Worm (Caenorhabditis elegans): ENCODE results near the gene denn-4.

Gene denn-4

DNA sequence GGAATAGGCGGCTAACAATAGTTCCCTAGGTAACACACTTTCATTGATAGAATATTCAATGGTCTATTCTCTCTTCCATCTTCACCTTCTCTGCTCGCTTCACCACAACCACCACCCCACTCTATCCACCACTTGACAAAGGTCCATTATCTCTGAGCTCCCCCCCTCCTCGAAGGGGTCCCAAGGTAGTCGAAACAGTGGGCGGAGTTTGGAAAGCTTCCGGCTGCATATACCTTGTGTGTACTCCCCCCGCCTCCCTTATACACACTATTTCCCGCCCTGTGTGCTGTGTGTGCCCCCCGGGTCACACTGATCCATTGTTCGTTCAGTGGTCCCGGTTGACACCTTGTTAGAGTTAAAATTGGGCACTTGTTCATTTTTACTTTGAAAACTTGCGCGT is 15.3 kb upstream of the denn-4 start:
- TF ChIP-seq lsy-2 (tag; optimal IDR thresholded peaks at IDR 0.05) (no peak), tbx-8 (GFP tag; optimal IDR thresholded peaks at IDR 0.05) (no peak), ham-2 (GFP tag; optimal IDR thresholded peaks at IDR 0.05) (peak; percentile 10), lin-32 (GFP tag; optimal IDR thresholded peaks at IDR 0.05) (no peak), sptf-1 (tag; optimal IDR thresholded peaks at IDR 0.05) (peak; percentile 14), sem-2 (GFP tag; optimal IDR thresholded peaks at IDR 0.05) (no peak), mab-5 (tag; optimal IDR thresholded peaks at IDR 0.05) (no peak), unc-120 (tag; optimal IDR thresholded peaks at IDR 0.05; ENCODE audit: poor library complexity, severe bottlenecking) (no peak), drap-1 (GFP tag; optimal IDR thresholded peaks at IDR 0.05) (no peak), mls-2 (tag; optimal IDR thresholded peaks at IDR 0.05) (peak; percentile 40), lin-13 (tag; optimal IDR thresholded peaks at IDR 0.05) (no peak), hlh-1 (tag; optimal IDR thresholded peaks at IDR 0.05) (no peak)

DNA sequence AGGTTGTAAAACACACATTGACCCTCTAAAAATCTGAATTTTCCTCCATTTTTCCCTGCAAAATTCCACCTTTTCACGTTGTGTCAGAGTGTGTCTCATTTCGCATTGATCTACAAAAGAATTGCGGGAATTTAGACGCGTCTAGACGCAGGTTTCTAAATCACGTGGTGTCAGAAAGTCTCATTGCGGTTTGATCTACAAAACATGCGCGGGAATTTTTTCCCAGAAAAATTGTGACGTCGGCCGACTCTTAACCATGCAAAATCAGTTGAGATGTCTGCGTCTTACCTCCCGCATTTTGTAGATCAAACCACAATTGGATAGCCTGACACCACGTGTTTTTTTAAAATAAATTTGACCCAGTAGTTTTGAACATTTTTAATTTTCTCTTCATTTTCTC is 14.9 kb upstream of the denn-4 start:
- TF ChIP-seq ces-1 (GFP tag; optimal IDR thresholded peaks at IDR 0.05) (no peak), ceh-43 (GFP tag; optimal IDR thresholded peaks at IDR 0.05) (no peak), mls-2 (tag; optimal IDR thresholded peaks at IDR 0.05) (no peak), ztf-11 (tag; optimal IDR thresholded peaks at IDR 0.05) (no peak), elt-3 (tag; optimal IDR thresholded peaks at IDR 0.05) (no peak), ceh-83 (GFP tag; optimal IDR thresholded peaks at IDR 0.05) (no peak), nhr-76 (tag; optimal IDR thresholded peaks at IDR 0.05) (no peak), M03D4.4 (tag; optimal IDR thresholded peaks at IDR 0.05) (no peak), pha-4 (tag; optimal IDR thresholded peaks at IDR 0.05) (no peak)

DNA sequence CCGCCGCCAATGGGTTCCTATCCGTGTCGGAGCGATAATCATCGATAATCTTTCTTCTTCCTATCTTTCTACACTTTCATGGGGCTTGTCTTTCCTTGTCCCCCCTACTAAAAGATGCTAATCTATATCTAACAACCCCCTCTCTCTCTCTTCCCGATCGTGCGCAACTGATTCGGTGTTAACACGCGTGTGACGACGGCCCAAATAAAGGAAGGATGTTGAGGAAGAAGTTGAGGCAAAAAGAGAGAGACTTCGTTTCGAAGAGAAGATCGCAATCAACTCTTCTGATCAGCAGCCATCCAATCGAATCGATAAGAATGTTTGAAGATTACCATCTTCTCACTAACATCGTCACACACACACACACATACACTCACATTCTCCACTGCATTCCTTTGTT is 12.5 kb upstream of the denn-4 start:
- TF ChIP-seq ztf-11 (tag; optimal IDR thresholded peaks at IDR 0.05) (no peak), mep-1 (tag; optimal IDR thresholded peaks at IDR 0.05) (no peak), elt-1 (tag; optimal IDR thresholded peaks at IDR 0.05; ENCODE audit: borderline replicate concordance, insufficient read depth) (peak; percentile 99), nhr-28 (tag; optimal IDR thresholded peaks at IDR 0.05) (no peak), ham-2 (GFP tag; optimal IDR thresholded peaks at IDR 0.05) (peak; percentile 85)

DNA sequence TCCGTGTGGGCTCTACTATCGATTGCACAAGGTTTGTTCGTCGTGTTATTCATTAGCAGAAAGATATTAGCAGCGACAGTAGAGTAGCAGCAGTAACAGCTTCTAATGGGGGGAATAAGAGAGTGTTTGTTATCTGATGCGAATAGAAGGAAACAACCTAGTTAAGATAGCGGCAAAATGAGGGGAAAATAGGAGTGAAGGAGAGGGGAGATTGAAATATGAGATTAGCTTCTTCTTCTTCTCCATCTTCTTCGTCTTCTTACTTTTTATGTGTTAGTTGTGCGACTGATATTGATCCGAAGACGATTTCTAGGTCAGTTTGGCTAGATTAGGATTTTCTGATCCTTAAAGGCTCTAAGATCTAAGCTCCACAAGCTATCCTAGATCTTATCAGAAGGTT is 8.9 kb upstream of the denn-4 start:
- TF ChIP-seq nhr-76 (tag; optimal IDR thresholded peaks at IDR 0.05) (no peak), sem-2 (GFP tag; optimal IDR thresholded peaks at IDR 0.05) (no peak), elt-1 (tag; optimal IDR thresholded peaks at IDR 0.05; ENCODE audit: borderline replicate concordance, insufficient read depth) (peak; percentile 91), ham-2 (GFP tag; optimal IDR thresholded peaks at IDR 0.05) (peak; percentile 42), unc-39 (tag; optimal IDR thresholded peaks at IDR 0.05) (no peak)

DNA sequence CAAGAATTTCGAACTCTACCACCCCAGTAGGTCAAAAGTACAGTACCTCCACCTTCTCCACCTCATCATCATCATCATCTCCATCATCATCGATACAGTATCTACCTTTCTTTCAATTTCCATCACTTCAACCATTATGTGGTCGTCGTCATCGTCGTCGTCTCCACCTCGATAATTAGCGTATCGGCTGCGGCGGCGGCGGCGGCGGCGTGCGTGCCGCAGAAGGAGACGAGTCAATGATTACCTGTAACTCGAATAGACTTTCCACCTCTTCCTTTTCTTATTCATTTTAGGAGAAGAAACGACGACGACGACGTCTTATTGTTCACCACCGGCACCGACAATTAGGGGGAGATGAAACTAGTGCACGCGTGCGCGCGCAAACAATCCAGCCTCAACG is 8.3 kb upstream of the denn-4 start:
- no peak for TF ChIP-seq ztf-11 (tag; optimal IDR thresholded peaks at IDR 0.05)
- no peak for TF ChIP-seq lin-13 (tag; optimal IDR thresholded peaks at IDR 0.05)
- TF ChIP-seq ceh-39 (tag; optimal IDR thresholded peaks at IDR 0.05), result no peak
- no peak for TF ChIP-seq ces-1 (GFP tag; optimal IDR thresholded peaks at IDR 0.05)
- no peak for TF ChIP-seq sptf-1 (tag; optimal IDR thresholded peaks at IDR 0.05)
- no peak for TF ChIP-seq flh-1 (GFP tag; optimal IDR thresholded peaks at IDR 0.05)
- no peak for TF ChIP-seq nhr-28 (tag; optimal IDR thresholded peaks at IDR 0.05)
- TF ChIP-seq ham-2 (GFP tag; optimal IDR thresholded peaks at IDR 0.05), result no peak
- TF ChIP-seq snpc-4 (tag; optimal IDR thresholded peaks at IDR 0.05), result no peak
- no peak for TF ChIP-seq tbx-8 (GFP tag; optimal IDR thresholded peaks at IDR 0.05)
- no peak for TF ChIP-seq zip-8 (tag; optimal IDR thresholded peaks at IDR 0.05)
- no peak for TF ChIP-seq nhr-2 (tag; optimal IDR thresholded peaks at IDR 0.05)
- TF ChIP-seq unc-120 (tag; optimal IDR thresholded peaks at IDR 0.05; ENCODE audit: poor library complexity, severe bottlenecking), result no peak

DNA sequence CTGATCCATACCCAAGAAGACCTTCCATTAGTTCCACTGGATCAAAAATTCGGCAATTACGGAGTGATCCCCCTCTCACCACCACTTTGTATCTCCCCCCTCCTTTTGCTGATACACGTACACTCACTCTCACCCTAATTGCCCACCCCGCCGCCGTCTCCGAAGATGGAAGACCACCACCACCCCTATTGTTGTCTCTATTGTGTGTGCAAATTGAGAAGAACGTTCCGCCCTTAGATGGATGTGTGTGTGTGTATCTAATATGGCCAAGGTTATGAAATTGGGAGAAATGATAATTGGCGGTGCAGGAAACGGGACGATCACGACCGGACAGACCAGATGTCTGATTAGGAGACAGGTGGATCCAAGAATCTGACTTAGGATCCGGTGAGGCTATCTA is 7.6 kb upstream of the denn-4 start:
- peak; percentile 5 for TF ChIP-seq cnd-1 (tag; optimal IDR thresholded peaks at IDR 0.05)
- no peak for TF ChIP-seq mep-1 (tag; optimal IDR thresholded peaks at IDR 0.05)
- TF ChIP-seq ceh-43 (GFP tag; optimal IDR thresholded peaks at IDR 0.05), result peak; percentile 56

Data from whole organism, mixed stage, embryonic.